1 fruit fly cellular context compared by ENCODE assay signal in genomic region chr2L:20940738-20941137, dm6.
TF ChIP-seq lines count a peak whose summit lies in the region.

No protein-coding gene starts in this region.

TF ChIP-seq in whole organism, prepupa, 60 proteins besides CTCF, POLR2A, EP300 and RAD21 (continued from another document):
- TF ChIP-seq Sox102F (GFP tag; optimal IDR thresholded peaks at IDR 0.05; lab: Kevin White, UChicago): no peak
- TF ChIP-seq CG6163 (GFP tag; IDR thresholded peaks at IDR 0.05; lab: Robert Waterston, UW): no peak
- TF ChIP-seq Hr38 (GFP tag; optimal IDR thresholded peaks at IDR 0.05; lab: Kevin White, UChicago): no peak
- TF ChIP-seq Met (GFP tag; optimal IDR thresholded peaks at IDR 0.05; lab: Kevin White, UChicago): peak; percentile 34
- TF ChIP-seq CG8319 (GFP tag; optimal IDR thresholded peaks at IDR 0.05; lab: Kevin White, UChicago): no peak
- TF ChIP-seq fd59A (GFP tag; optimal IDR thresholded peaks at IDR 0.05; lab: Kevin White, UChicago): peak; percentile 61
- TF ChIP-seq CG6854 (GFP tag; optimal IDR thresholded peaks at IDR 0.05; lab: Kevin White, UChicago): no peak
- peak; percentile 47 for TF ChIP-seq CG10631 (GFP tag; optimal IDR thresholded peaks at IDR 0.05; lab: Kevin White, UChicago)
- peak; percentile 49 for TF ChIP-seq topi (GFP tag; optimal IDR thresholded peaks at IDR 0.05; lab: Kevin White, UChicago)
- no peak for TF ChIP-seq Hr4 (GFP tag; optimal IDR thresholded peaks at IDR 0.05; lab: Kevin White, UChicago)
- peak; percentile 36 for TF ChIP-seq Sox14 (GFP tag; optimal IDR thresholded peaks at IDR 0.05; lab: Kevin White, UChicago)
- TF ChIP-seq Eip93F (GFP tag; optimal IDR thresholded peaks at IDR 0.05; lab: Kevin White, UChicago): no peak
